Fruit fly (Drosophila melanogaster) whole organism, embryonic: ENCODE data around the gene Pp2C1.

Experiments used
- B-H1 ChIP-seq: fragments of 200-800 bp; sonication (Bioruptor generic); IDR thresholded peaks from 3 replicates; pipeline ENCODE4 v1.3.6; 2022; ENCODE audit warnings: missing biosample characterization, missing genetic modification characterization
- Bdp1 ChIP-seq: fragments of 200-800 bp; sonication (Bioruptor generic); optimal IDR thresholded peaks from 3 replicates; lab custom pipeline; 2016; ENCODE audit warnings: missing biosample characterization, missing genetic modification characterization
- CG10462 ChIP-seq: fragments of 200-800 bp; sonication (Bioruptor generic); optimal IDR thresholded peaks from 2 replicates; lab custom pipeline; 2016; ENCODE audit warnings: missing biosample characterization, missing genetic modification characterization
- CG11398 ChIP-seq: fragments of 200-800 bp; sonication (Bioruptor generic); optimal IDR thresholded peaks from 2 replicates; lab custom pipeline; 2016; ENCODE audit warnings: missing biosample characterization, missing genetic modification characterization
- CG12104 ChIP-seq: fragments of 200-800 bp; sonication (Bioruptor generic); optimal IDR thresholded peaks from 3 replicates; lab custom pipeline; 2016; ENCODE audit warnings: missing biosample characterization, missing genetic modification characterization
- CG13775 ChIP-seq: fragments of 200-800 bp; sonication (Bioruptor generic); optimal IDR thresholded peaks from 3 replicates; lab custom pipeline; 2017; ENCODE audit warnings: missing biosample characterization, mild to moderate bottlenecking, missing genetic modification characterization
- CG15601 ChIP-seq: fragments of 200-800 bp; sonication (Bioruptor generic); optimal IDR thresholded peaks from 3 replicates; lab custom pipeline; 2019; ENCODE audit warnings: missing biosample characterization, mild to moderate bottlenecking, missing genetic modification characterization, moderate library complexity
- CG15696 ChIP-seq: fragments of 200-800 bp; sonication (Bioruptor generic); optimal IDR thresholded peaks from 2 replicates; lab custom pipeline; 2019; ENCODE audit warnings: missing biosample characterization, mild to moderate bottlenecking, missing genetic modification characterization, moderate library complexity
- CG16779 ChIP-seq: fragments of 200-800 bp; sonication (Bioruptor generic); IDR thresholded peaks from 2 replicates; pipeline ENCODE4 v1.3.6; 2022; ENCODE audit warnings: missing biosample characterization, missing genetic modification characterization
- CG17612 ChIP-seq: fragments of 200-800 bp; sonication (Bioruptor generic); IDR thresholded peaks from 2 replicates; pipeline ENCODE4 v1.3.6; 2022; ENCODE audit warnings: missing biosample characterization, missing genetic modification characterization
- CG30020 ChIP-seq: fragments of 200-800 bp; optimal IDR thresholded peaks from 2 replicates; lab custom pipeline; 2019; ENCODE audit warnings: missing biosample characterization, mild to moderate bottlenecking, missing genetic modification characterization, moderate library complexity
- CG33213 ChIP-seq: fragments of 200-800 bp; sonication (Bioruptor generic); optimal IDR thresholded peaks from 3 replicates; lab custom pipeline; 2016; ENCODE audit warnings: missing biosample characterization, missing genetic modification characterization
- CG3847 ChIP-seq: fragments of 200-800 bp; sonication (Bioruptor generic); IDR thresholded peaks from 2 replicates; pipeline ENCODE4 v1.3.6; 2022; ENCODE audit warnings: missing biosample characterization, missing genetic modification characterization
- CG3995 ChIP-seq: fragments of 200-800 bp; sonication (Bioruptor generic); optimal IDR thresholded peaks from 3 replicates; lab custom pipeline; 2016; ENCODE audit warnings: missing biosample characterization, missing genetic modification characterization
- CG43689 ChIP-seq: fragments of 200-800 bp; sonication (Bioruptor generic); IDR thresholded peaks from 2 replicates; pipeline ENCODE4 v1.3.6; 2022; ENCODE audit warnings: missing biosample characterization, missing genetic modification characterization
- CG4707 ChIP-seq: fragments of 200-800 bp; sonication (Bioruptor generic); optimal IDR thresholded peaks from 2 replicates; lab custom pipeline; 2018; ENCODE audit warnings: missing biosample characterization, mild to moderate bottlenecking, missing genetic modification characterization, moderate library complexity
- CG6683 ChIP-seq: fragments of 200-800 bp; sonication (Bioruptor generic); optimal IDR thresholded peaks from 2 replicates; lab custom pipeline; 2017; ENCODE audit warnings: missing biosample characterization, mild to moderate bottlenecking, missing genetic modification characterization, missing genetic modification reagents
- CG6791 ChIP-seq: fragments of 200-800 bp; sonication (Bioruptor generic); IDR thresholded peaks from 3 replicates; pipeline ENCODE4 v1.3.6; 2022; ENCODE audit warnings: missing biosample characterization, missing genetic modification characterization; ENCODE audit not compliant: partially characterized antibody
- CG7372 ChIP-seq: fragments of 200-800 bp; sonication (Bioruptor generic); IDR thresholded peaks from 2 replicates; pipeline ENCODE4 v1.3.6; 2022; ENCODE audit warnings: missing biosample characterization, missing genetic modification characterization
- CG7786 ChIP-seq: fragments of 200-800 bp; sonication (Bioruptor generic); optimal IDR thresholded peaks from 2 replicates; lab custom pipeline; 2016; ENCODE audit warnings: missing biosample characterization, missing genetic modification characterization
- CG7839 ChIP-seq: fragments of 200-800 bp; sonication (Bioruptor generic); optimal IDR thresholded peaks from 3 replicates; lab custom pipeline; 2018; ENCODE audit warnings: missing biosample characterization, mild to moderate bottlenecking, missing genetic modification characterization, moderate library complexity
- CG9215 ChIP-seq: fragments of 200-800 bp; sonication (Bioruptor generic); IDR thresholded peaks from 2 replicates; pipeline ENCODE4 v1.3.6; 2022; ENCODE audit warnings: missing biosample characterization, missing genetic modification characterization
- CG9932 ChIP-seq: fragments of 200-800 bp; sonication (Bioruptor generic); IDR thresholded peaks from 2 replicates; pipeline ENCODE4 v1.3.6; 2022; ENCODE audit warnings: missing biosample characterization, missing genetic modification characterization
- Camta ChIP-seq: fragments of 200-800 bp; sonication (Bioruptor generic); optimal IDR thresholded peaks from 2 replicates; lab custom pipeline; 2016; ENCODE audit warnings: missing biosample characterization, missing genetic modification characterization
- CrebB ChIP-seq: fragments of 200-800 bp; sonication (Bioruptor generic); optimal IDR thresholded peaks from 3 replicates; lab custom pipeline; 2018; ENCODE audit warnings: missing biosample characterization, mild to moderate bottlenecking, missing genetic modification characterization
- D ChIP-seq, 2 experiments: fragments of 200-800 bp in 1 of 2; fragments of >200 bp in 1 of 2; sonication (Bioruptor generic) in 1 of 2; optimal IDR thresholded peaks; 2 replicates in 1 of 2; 3 replicates in 1 of 2; lab custom pipeline; 2017; ENCODE audit warnings: mild to moderate bottlenecking in 1 of 2, missing biosample characterization in 1 of 2, missing genetic modification characterization in 1 of 2, missing genetic modification reagents in 1 of 2
- D19B ChIP-seq: fragments of 200-800 bp; sonication (Bioruptor generic); optimal IDR thresholded peaks from 2 replicates; lab custom pipeline; 2017; ENCODE audit warnings: missing biosample characterization, mild to moderate bottlenecking, missing genetic modification characterization
- Dref ChIP-seq: fragments of 200-800 bp; sonication (Bioruptor generic); IDR thresholded peaks from 2 replicates; pipeline ENCODE4 v1.3.6; 2022; ENCODE audit warnings: missing biosample characterization, missing genetic modification characterization
- Drgx ChIP-seq: fragments of 200-800 bp; sonication (Bioruptor generic); IDR thresholded peaks from 2 replicates; pipeline ENCODE4 v1.3.6; 2022; ENCODE audit warnings: missing biosample characterization, missing genetic modification characterization
- Gsc ChIP-seq: fragments of 200-800 bp; sonication (Bioruptor generic); IDR thresholded peaks from 2 replicates; pipeline ENCODE4 v1.3.6; 2022; ENCODE audit warnings: missing biosample characterization, missing genetic modification characterization
- HmgZ ChIP-seq: fragments of 200-800 bp; sonication (Bioruptor generic); optimal IDR thresholded peaks from 2 replicates; lab custom pipeline; 2018; ENCODE audit warnings: missing biosample characterization, mild to moderate bottlenecking, missing genetic modification characterization
- Opbp ChIP-seq: fragments of 200-800 bp; sonication (Bioruptor generic); IDR thresholded peaks from 3 replicates; pipeline ENCODE4 v1.3.6; 2022; ENCODE audit warnings: missing biosample characterization, missing genetic modification characterization; ENCODE audit not compliant: partially characterized antibody
- Ptx1 ChIP-seq: fragments of 200-800 bp; sonication (Bioruptor generic); IDR thresholded peaks from 2 replicates; pipeline ENCODE4 v1.3.6; 2022; ENCODE audit warnings: missing biosample characterization, missing genetic modification characterization
- Ravus ChIP-seq: fragments of 200-800 bp; sonication (Bioruptor generic); IDR thresholded peaks from 2 replicates; pipeline ENCODE4 v1.3.6; 2022; ENCODE audit warnings: missing biosample characterization, missing genetic modification characterization
- ab ChIP-seq: fragments of 200-800 bp; sonication (Bioruptor generic); optimal IDR thresholded peaks from 2 replicates; lab custom pipeline; 2016; ENCODE audit warnings: missing biosample characterization, missing genetic modification characterization
- chm ChIP-seq: fragments of 200-800 bp; sonication (Bioruptor generic); IDR thresholded peaks from 2 replicates; pipeline ENCODE4 v1.3.6; 2022; ENCODE audit warnings: missing biosample characterization, missing genetic modification characterization
- corto ChIP-seq: fragments of 200-800 bp; sonication (Bioruptor generic); optimal IDR thresholded peaks from 2 replicates; lab custom pipeline; 2016; ENCODE audit warnings: missing biosample characterization, mild to moderate bottlenecking, missing genetic modification characterization, moderate library complexity
- danr ChIP-seq: fragments of 200-800 bp; sonication (Bioruptor generic); IDR thresholded peaks from 2 replicates; pipeline ENCODE4 v1.3.6; 2022; ENCODE audit warnings: missing biosample characterization, missing genetic modification characterization
- gce ChIP-seq: fragments of 200-800 bp; sonication (Bioruptor generic); IDR thresholded peaks from 3 replicates; pipeline ENCODE4 v1.3.6; 2022; ENCODE audit warnings: missing biosample characterization, missing genetic modification characterization
- h ChIP-seq: fragments of >200 bp; optimal IDR thresholded peaks from 2 replicates; lab custom pipeline; 2017
- hb ChIP-seq: fragments of 200-800 bp; sonication (Bioruptor generic); IDR thresholded peaks from 3 replicates; pipeline ENCODE4 v1.3.6; 2022; ENCODE audit warnings: missing biosample characterization, missing genetic modification characterization; ENCODE audit not compliant: partially characterized antibody
- nom ChIP-seq: fragments of 200-800 bp; sonication (Bioruptor generic); optimal IDR thresholded peaks from 2 replicates; lab custom pipeline; 2017; ENCODE audit warnings: missing biosample characterization, missing genetic modification characterization, mild to moderate bottlenecking, moderate library complexity, missing genetic modification reagents
- onecut ChIP-seq: fragments of 200-800 bp; sonication (Bioruptor generic); IDR thresholded peaks from 2 replicates; pipeline ENCODE4 v1.3.6; 2022; ENCODE audit warnings: missing biosample characterization, missing genetic modification characterization
- prd ChIP-seq, 3 experiments: fragments of >200 bp in 2 of 3; fragments of 200-800 bp in 1 of 3; sonication (Bioruptor generic) in 1 of 3; optimal IDR thresholded peaks in 2 of 3; IDR thresholded peaks in 1 of 3; 2 replicates in 2 of 3; 3 replicates in 1 of 3; pipeline versions ENCODE4 v1.3.6 to Lab custom; 2017 to 2022; ENCODE audit warnings: missing biosample characterization in 1 of 3, missing genetic modification characterization in 1 of 3
- ro ChIP-seq: fragments of 200-800 bp; sonication (Bioruptor generic); IDR thresholded peaks from 2 replicates; pipeline ENCODE4 v1.3.6; 2022; ENCODE audit warnings: missing biosample characterization, missing genetic modification characterization
- sima ChIP-seq: fragments of 200-800 bp; sonication (Bioruptor generic); optimal IDR thresholded peaks from 2 replicates; lab custom pipeline; 2016; ENCODE audit warnings: missing biosample characterization, missing genetic modification characterization
- so ChIP-seq: fragments of 200-800 bp; sonication (Bioruptor generic); IDR thresholded peaks from 3 replicates; pipeline ENCODE4 v1.3.6; 2022; ENCODE audit warnings: missing biosample characterization, missing genetic modification characterization
- sr ChIP-seq: fragments of 200-800 bp; sonication (Bioruptor generic); IDR thresholded peaks from 3 replicates; pipeline ENCODE4 v1.3.6; 2022; ENCODE audit warnings: missing biosample characterization, missing genetic modification characterization
- toy ChIP-seq: fragments of 200-800 bp; sonication (Bioruptor generic); IDR thresholded peaks from 2 replicates; pipeline ENCODE4 v1.3.6; 2022; ENCODE audit warnings: missing biosample characterization, missing genetic modification characterization
- tx ChIP-seq: fragments of 200-800 bp; sonication (Bioruptor generic); optimal IDR thresholded peaks from 2 replicates; lab custom pipeline; 2016; ENCODE audit warnings: missing biosample characterization, missing genetic modification characterization

The Pp2C1 gene

dm6 chrX:4684444-4684924 is 2.2 kb downstream of the Pp2C1 start (continued):
- TF ChIP-seq so (peak; percentile 84; the same call in 2 of the 3 replicates), D19B (peak; percentile 41), Ptx1 (peak; percentile 90), ab (GFP tag; lab: Kevin White, UChicago) (peak; percentile 69), CG7839 (tag; lab: Kevin White, UChicago) (peak; percentile 81), CG9932 (peak; percentile 95), CG16779 (GFP tag; lab: Robert Waterston, UW) (peak; percentile 91), Camta (GFP tag; lab: Kevin White, UChicago) (peak; percentile 69), hb (GFP tag; lab: Robert Waterston, UW) (peak; percentile 77; the same call in 2 of the 3 replicates), CG43689 (GFP tag; lab: Robert Waterston, UW) (peak; percentile 46; the same call in 1 of the 2 replicates), Ravus (GFP tag; lab: Robert Waterston, UW) (peak; percentile 46; the same call in 1 of the 2 replicates), CG7786 (peak; percentile 93), CG11398 (GFP tag; lab: Kevin White, UChicago) (peak; percentile 68), Dref (GFP tag; lab: Robert Waterston, UW) (peak; percentile 62), sima (GFP tag; lab: Kevin White, UChicago) (no peak), gce (peak; percentile 62; the same call in 1 of the 3 replicates), Drgx (GFP tag; lab: Robert Waterston, UW) (peak; percentile 79), CG15601 (tag; lab: Kevin White, UChicago) (peak; percentile 52), Opbp (peak; percentile 78; the same call in 2 of the 3 replicates), h (no peak), onecut (GFP tag; lab: Robert Waterston, UW) (peak; percentile 23; the same call in 1 of the 2 replicates), Bdp1 (peak; percentile 43), CG13775 (GFP tag; lab: Kevin White, UChicago) (peak; percentile 76), B-H1 (peak; percentile 75), HmgZ (tag; lab: Kevin White, UChicago) (peak; percentile 88), corto (GFP tag; lab: Kevin White, UChicago) (no peak), prd (optimal IDR thresholded peaks at IDR 0.05; lab: Kevin White, UChicago) (no peak), prd (GFP tag; IDR thresholded peaks at IDR 0.05; lab: Robert Waterston, UW) (peak; percentile 93), nom (peak; percentile 57), CG6791 (GFP tag; lab: Robert Waterston, UW) (peak; percentile 84), ro (GFP tag; lab: Robert Waterston, UW) (peak; percentile 37; the same call in 1 of the 2 replicates), CG3995 (GFP tag; lab: Kevin White, UChicago) (peak; percentile 61), CG15696 (tag; lab: Kevin White, UChicago) (peak; percentile 61), chm (GFP tag; lab: Robert Waterston, UW) (peak; percentile 85), tx (peak; percentile 79), Gsc (GFP tag; lab: Robert Waterston, UW) (peak; percentile 56; the same call in 1 of the 2 replicates), CG33213 (GFP tag; lab: Kevin White, UChicago) (peak; percentile 75), CG12104 (GFP tag; lab: Kevin White, UChicago) (peak; percentile 70), CG30020 (tag; lab: Kevin White, UChicago) (peak; percentile 58), CG3847 (GFP tag; lab: Robert Waterston, UW) (peak; percentile 93), CG10462 (GFP tag; lab: Kevin White, UChicago) (peak; percentile 60), CG7372 (GFP tag; lab: Robert Waterston, UW) (peak; percentile 90), toy (peak; percentile 54), CrebB (tag; lab: Kevin White, UChicago) (peak; percentile 79), sr (GFP tag; lab: Robert Waterston, UW) (peak; percentile 85), CG4707 (GFP tag; lab: Kevin White, UChicago) (no peak), CG9215 (GFP tag; lab: Robert Waterston, UW) (peak; percentile 84), D (optimal IDR thresholded peaks at IDR 0.05; lab: Kevin White, UChicago) (peak; percentile 52), D (GFP tag; optimal IDR thresholded peaks at IDR 0.05; lab: Kevin White, UChicago) (peak; percentile 60), CG17612 (GFP tag; lab: Robert Waterston, UW) (peak; percentile 14; the same call in 1 of the 2 replicates), CG6683 (GFP tag; lab: Kevin White, UChicago) (peak; percentile 74), danr (peak; percentile 77)
